Worm (Caenorhabditis elegans) whole organism, L3 larva: ENCODE measurements around the gene F53F4.18.

Source experiments
- R02D3.7 ChIP-seq: fragments of 150-350 bp; optimal IDR thresholded peaks from 2 replicates; lab custom pipeline; 2014; ENCODE audit warnings: missing biosample characterization, missing genetic modification characterization
- ZK546.5 ChIP-seq: sonication (generic microtip); optimal IDR thresholded peaks from 2 replicates; lab custom pipeline; 2017; ENCODE audit warnings: missing biosample characterization, missing genetic modification characterization
- aly-2 ChIP-seq: fragments of 150-350 bp; optimal IDR thresholded peaks from 2 replicates; lab custom pipeline; 2014; ENCODE audit warnings: missing biosample characterization, missing genetic modification characterization
- ama-1 ChIP-seq: fragments of 150-350 bp; optimal IDR thresholded peaks from 2 replicates; lab custom pipeline; 2018
- ceh-16 ChIP-seq: sonication (generic microtip); optimal IDR thresholded peaks from 2 replicates; lab custom pipeline; 2017; ENCODE audit warnings: missing biosample characterization, missing genetic modification characterization
- ceh-28 ChIP-seq: fragments of 150-350 bp; optimal IDR thresholded peaks from 2 replicates; lab custom pipeline; 2014; ENCODE audit warnings: missing biosample characterization, missing genetic modification reagents, missing genetic modification characterization
- ceh-82 ChIP-seq: fragments of 150-350 bp; optimal IDR thresholded peaks from 2 replicates; lab custom pipeline; 2014; ENCODE audit warnings: missing biosample characterization, missing genetic modification characterization
- daf-12 ChIP-seq: fragments of 150-350 bp; optimal IDR thresholded peaks from 2 replicates; lab custom pipeline; 2014; ENCODE audit warnings: missing biosample characterization, missing genetic modification reagents, missing genetic modification characterization
- egl-27 ChIP-seq: sonication (generic microtip); optimal IDR thresholded peaks from 4 replicates; lab custom pipeline; 2017; ENCODE audit warnings: missing biosample characterization, missing genetic modification reagents, missing genetic modification characterization
- egl-5 ChIP-seq: fragments of 150-350 bp; optimal IDR thresholded peaks from 2 replicates; lab custom pipeline; 2017; ENCODE audit warnings: missing biosample characterization, missing genetic modification reagents, missing genetic modification characterization, inconsistent platforms
- elt-1 ChIP-seq: fragments of 150-350 bp; optimal IDR thresholded peaks from 2 replicates; lab custom pipeline; 2014; ENCODE audit warnings: missing biosample characterization, missing genetic modification characterization
- elt-2 ChIP-seq: sonication (generic microtip); optimal IDR thresholded peaks from 2 replicates; lab custom pipeline; 2016; ENCODE audit warnings: missing genetic modification reagents, mild to moderate bottlenecking, missing genetic modification characterization, missing compliant biosample characterization
- elt-3 ChIP-seq, 3 experiments: fragments of 150-350 bp in 1 of 3; sonication (generic microtip) in 2 of 3; optimal IDR thresholded peaks; 2 replicates in 2 of 3; 4 replicates in 1 of 3; lab custom pipeline; 2014 to 2017; ENCODE audit warnings: missing biosample characterization in 3 of 3, missing genetic modification characterization in 3 of 3
- eor-1 ChIP-seq, 2 experiments: fragments of 150-350 bp; optimal IDR thresholded peaks; 2 replicates each; lab custom pipeline; 2014 to 2018; ENCODE audit warnings: missing biosample characterization in 2 of 2, missing genetic modification characterization in 2 of 2
- fkh-10 ChIP-seq: sonication (generic microtip); optimal IDR thresholded peaks from 2 replicates; lab custom pipeline; 2017; ENCODE audit warnings: missing biosample characterization, missing genetic modification reagents, missing genetic modification characterization
- fos-1 ChIP-seq: fragments of 150-350 bp; optimal IDR thresholded peaks from 2 replicates; lab custom pipeline; 2014; ENCODE audit warnings: missing biosample characterization, missing genetic modification characterization
- hmg-11 ChIP-seq: sonication (generic microtip); optimal IDR thresholded peaks from 2 replicates; lab custom pipeline; 2016; ENCODE audit warnings: missing genetic modification characterization, missing compliant biosample characterization
- jun-1 ChIP-seq: fragments of 150-350 bp; optimal IDR thresholded peaks from 2 replicates; lab custom pipeline; 2014; ENCODE audit warnings: missing biosample characterization, missing genetic modification reagents, missing genetic modification characterization
- lin-15B ChIP-seq: fragments of 150-350 bp; optimal IDR thresholded peaks from 2 replicates; lab custom pipeline; 2014; ENCODE audit warnings: missing biosample characterization, missing genetic modification characterization
- lin-39 ChIP-seq: fragments of 150-350 bp; optimal IDR thresholded peaks from 2 replicates; lab custom pipeline; 2018; ENCODE audit warnings: missing biosample characterization, missing genetic modification reagents, missing genetic modification characterization
- lsy-12 ChIP-seq: sonication (generic microtip); optimal IDR thresholded peaks from 2 replicates; lab custom pipeline; 2016; ENCODE audit warnings: mild to moderate bottlenecking, missing genetic modification characterization, missing compliant biosample characterization
- mdl-1 ChIP-seq: fragments of 150-350 bp; optimal IDR thresholded peaks from 2 replicates; lab custom pipeline; 2014; ENCODE audit warnings: missing biosample characterization, missing genetic modification characterization
- mml-1 ChIP-seq: fragments of 150-350 bp; sonication (generic microtip); optimal IDR thresholded peaks from 3 replicates; lab custom pipeline; 2014; ENCODE audit warnings: missing biosample characterization, missing genetic modification characterization
- nhr-11 ChIP-seq: fragments of 150-350 bp; optimal IDR thresholded peaks from 2 replicates; lab custom pipeline; 2014; ENCODE audit warnings: missing biosample characterization, missing genetic modification characterization
- nhr-12 ChIP-seq: fragments of 150-350 bp; optimal IDR thresholded peaks from 2 replicates; lab custom pipeline; 2014; ENCODE audit warnings: missing biosample characterization, missing genetic modification characterization
- nhr-23 ChIP-seq: fragments of 150-350 bp; optimal IDR thresholded peaks from 2 replicates; lab custom pipeline; 2014; ENCODE audit warnings: missing biosample characterization, missing genetic modification reagents, missing genetic modification characterization
- nhr-237 ChIP-seq: fragments of 150-350 bp; optimal IDR thresholded peaks from 2 replicates; lab custom pipeline; 2014; ENCODE audit warnings: missing biosample characterization, missing genetic modification characterization
- nhr-28 ChIP-seq: fragments of 150-350 bp; optimal IDR thresholded peaks from 2 replicates; lab custom pipeline; 2014; ENCODE audit warnings: missing biosample characterization, missing genetic modification characterization
- nhr-43 ChIP-seq: sonication (generic microtip); optimal IDR thresholded peaks from 2 replicates; lab custom pipeline; 2016; ENCODE audit warnings: mild to moderate bottlenecking, missing genetic modification characterization, missing compliant biosample characterization; ENCODE audit not compliant: poor library complexity, severe bottlenecking
- nhr-76 ChIP-seq: fragments of 150-350 bp; sonication (generic microtip); optimal IDR thresholded peaks from 5 replicates; lab custom pipeline; 2014; ENCODE audit warnings: missing biosample characterization, missing genetic modification characterization
- pha-4 ChIP-seq: fragments of 150-350 bp; optimal IDR thresholded peaks from 2 replicates; lab custom pipeline; 2014; ENCODE audit warnings: missing biosample characterization, missing genetic modification reagents, missing genetic modification characterization
- sea-2 ChIP-seq: fragments of 150-350 bp; sonication (generic microtip); optimal IDR thresholded peaks from 4 replicates; lab custom pipeline; 2014; ENCODE audit warnings: missing biosample characterization, missing genetic modification reagents, missing genetic modification characterization
- skn-1 ChIP-seq: fragments of 150-350 bp; optimal IDR thresholded peaks from 2 replicates; lab custom pipeline; 2014; ENCODE audit warnings: missing biosample characterization, missing genetic modification characterization
- snpc-4 ChIP-seq: fragments of 150-350 bp; optimal IDR thresholded peaks from 2 replicates; lab custom pipeline; 2014; ENCODE audit warnings: missing biosample characterization, missing genetic modification characterization
- tbx-2 ChIP-seq: sonication (generic microtip); optimal IDR thresholded peaks from 2 replicates; lab custom pipeline; 2016; ENCODE audit warnings: mild to moderate bottlenecking, missing genetic modification characterization, missing compliant biosample characterization
- unc-39 ChIP-seq: sonication (generic microtip); optimal IDR thresholded peaks from 4 replicates; lab custom pipeline; 2017; ENCODE audit warnings: missing biosample characterization, missing genetic modification characterization
- ztf-11 ChIP-seq: fragments of 150-350 bp; optimal IDR thresholded peaks from 2 replicates; lab custom pipeline; 2014; ENCODE audit warnings: missing biosample characterization, missing genetic modification characterization

Gene F53F4.18

DNA sequence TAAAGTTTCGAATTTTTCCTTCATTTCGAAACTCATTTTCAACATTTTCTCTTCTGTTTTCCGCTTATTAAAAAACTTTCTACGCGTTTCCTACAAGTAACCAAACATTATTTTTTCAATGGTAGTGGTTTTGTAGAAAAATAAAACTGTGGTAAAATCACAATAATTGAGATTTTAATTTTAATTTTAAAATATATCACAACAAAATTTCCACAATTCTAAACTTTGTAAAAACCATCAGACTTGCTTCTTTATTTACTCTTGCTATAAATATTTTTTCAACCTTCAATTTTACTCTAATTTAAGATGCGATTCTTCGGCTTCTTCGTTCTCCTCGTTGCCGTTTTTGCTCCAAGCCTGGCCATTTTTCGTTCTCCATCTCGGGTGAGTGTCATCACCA is 2.0 kb upstream of the F53F4.18 start, which contains the start of gene F53F4.17:
TSS of gene F53F4.17 (plus strand) at position 301 of the 400 bp plus-strand sequence.
- no peak for TF ChIP-seq aly-2
- no peak for TF ChIP-seq nhr-28
- no peak for TF ChIP-seq ceh-28
- no peak for TF ChIP-seq nhr-43 (tag; lab: Kevin White, UChicago)
- TF ChIP-seq nhr-12 (tag; lab: Kevin White, UChicago) = no peak
- TF ChIP-seq mdl-1 (tag; lab: Kevin White, UChicago) = no peak
- no peak for TF ChIP-seq egl-5 (tag; lab: Kevin White, UChicago)
- no peak for TF ChIP-seq ama-1
- no peak for TF ChIP-seq elt-1 (tag; lab: Kevin White, UChicago)
- TF ChIP-seq fos-1 (tag; lab: Kevin White, UChicago) = no peak
- no peak for TF ChIP-seq lsy-12 (tag; lab: Kevin White, UChicago)
- no peak for TF ChIP-seq R02D3.7 (tag; lab: Kevin White, UChicago)

DNA sequence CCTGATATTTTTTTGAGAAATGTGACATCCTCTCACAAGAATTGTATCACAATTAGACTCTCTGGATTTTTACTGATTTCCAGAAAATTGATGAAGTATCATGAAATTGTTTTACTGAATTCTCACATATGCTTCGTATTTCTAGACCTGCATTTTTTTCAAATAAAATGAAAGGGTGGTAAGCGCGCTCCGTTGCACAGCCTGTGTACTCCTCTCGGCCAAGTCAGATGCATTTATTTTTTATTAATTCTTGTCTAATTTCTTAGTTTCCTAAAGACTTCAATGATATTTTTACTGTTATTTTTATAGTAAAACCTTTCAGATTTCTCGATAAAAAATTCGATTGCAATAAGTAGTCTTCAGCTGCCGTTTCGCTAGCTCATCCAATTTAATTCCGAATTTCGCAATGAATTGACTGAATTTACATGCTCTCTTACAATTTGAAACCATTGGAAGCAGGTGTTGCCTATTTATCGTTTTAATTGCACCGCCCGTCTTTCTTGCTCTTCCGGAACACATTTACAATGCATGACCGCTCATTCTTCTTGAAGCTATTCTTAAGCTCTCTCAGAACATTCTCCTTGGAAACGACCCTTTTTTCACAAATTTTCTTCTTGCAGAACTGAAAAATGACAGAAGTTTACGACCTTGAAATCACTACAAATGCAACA is 1.7 kb downstream of the F53F4.18 start, which contains the start of gene tbcb-1:
TSS of gene tbcb-1 (plus strand) at position 621 of the 671 bp plus-strand sequence.
- TF ChIP-seq ceh-82 (tag; lab: Kevin White, UChicago) (no peak), lin-15B (tag; lab: Kevin White, UChicago) (peak; percentile 80), unc-39 (tag; lab: Kevin White, UChicago) (no peak), ztf-11 (tag; lab: Kevin White, UChicago) (no peak), nhr-237 (tag; lab: Kevin White, UChicago) (no peak), snpc-4 (peak; percentile 36), pha-4 (tag; lab: Kevin White, UChicago) (peak; percentile 43), tbx-2 (tag; lab: Kevin White, UChicago) (no peak), nhr-23 (tag; lab: Kevin White, UChicago) (peak; percentile 34), skn-1 (tag; lab: Kevin White, UChicago) (no peak)
- TF ChIP-seq, all 47 proteins: peak for 4

DNA sequence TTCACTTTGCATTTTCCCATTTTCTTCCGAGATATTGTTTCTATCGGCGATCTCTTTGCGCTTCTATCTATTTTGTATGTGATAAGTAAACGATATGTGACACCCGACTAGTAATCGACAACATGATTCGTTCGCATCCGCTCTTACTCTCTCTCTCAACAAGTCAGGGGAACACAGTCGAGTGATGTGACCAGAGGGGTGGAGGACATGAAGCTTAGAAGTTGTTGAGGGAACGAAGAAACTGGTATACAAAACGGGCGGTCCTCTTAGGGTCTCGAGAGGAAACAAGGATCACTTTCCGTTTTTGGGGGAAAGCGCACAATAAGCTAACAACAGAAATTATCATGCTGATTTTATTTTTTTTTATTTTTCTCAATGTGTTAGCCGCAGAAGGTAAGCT is 3.2 kb downstream of the F53F4.18 start, which contains the start of gene F53F4.4:
TSS of gene F53F4.4 (plus strand) at position 301 of the 400 bp plus-strand sequence.
- TF ChIP-seq egl-5 (tag; lab: Kevin White, UChicago) (no peak), elt-3 (tag; optimal IDR thresholded peaks at IDR 0.05; lab: Kevin White, UChicago) (no peak), ceh-16 (no peak), nhr-11 (tag; lab: Kevin White, UChicago) (no peak), ceh-82 (tag; lab: Kevin White, UChicago) (no peak), fkh-10 (GFP tag; lab: Kevin White, UChicago) (no peak), mml-1 (tag; lab: Kevin White, UChicago) (no peak)

DNA sequence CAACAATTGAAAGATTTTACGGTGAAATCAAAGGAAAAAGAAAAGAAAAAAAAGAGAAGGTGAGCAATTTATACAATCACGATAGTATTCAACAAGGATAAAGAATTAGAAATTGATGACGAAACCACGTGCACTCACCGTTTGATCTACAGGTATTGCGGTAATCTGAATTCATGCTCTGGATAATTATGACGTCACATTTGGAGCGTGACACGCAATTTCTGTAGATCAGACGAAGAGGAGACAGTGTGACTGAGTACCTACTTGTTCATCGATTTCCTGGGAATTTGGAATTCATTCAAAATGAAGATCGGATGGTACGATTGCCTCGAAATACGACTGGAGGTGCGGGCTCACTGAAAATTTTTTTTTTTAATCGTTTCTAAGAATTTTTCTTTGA is 8.4 kb downstream of the F53F4.18 start:
- TF ChIP-seq eor-1 (tag; optimal IDR thresholded peaks at IDR 0.05; lab: Kevin White, UChicago) = no peak
- no peak for TF ChIP-seq jun-1 (tag; lab: Kevin White, UChicago)
- TF ChIP-seq ama-1 = no peak
- no peak for TF ChIP-seq hmg-11 (tag; lab: Kevin White, UChicago)
- no peak for TF ChIP-seq sea-2 (GFP tag; lab: Kevin White, UChicago)
- no peak for TF ChIP-seq lsy-12 (tag; lab: Kevin White, UChicago)
- TF ChIP-seq elt-2 = no peak

DNA sequence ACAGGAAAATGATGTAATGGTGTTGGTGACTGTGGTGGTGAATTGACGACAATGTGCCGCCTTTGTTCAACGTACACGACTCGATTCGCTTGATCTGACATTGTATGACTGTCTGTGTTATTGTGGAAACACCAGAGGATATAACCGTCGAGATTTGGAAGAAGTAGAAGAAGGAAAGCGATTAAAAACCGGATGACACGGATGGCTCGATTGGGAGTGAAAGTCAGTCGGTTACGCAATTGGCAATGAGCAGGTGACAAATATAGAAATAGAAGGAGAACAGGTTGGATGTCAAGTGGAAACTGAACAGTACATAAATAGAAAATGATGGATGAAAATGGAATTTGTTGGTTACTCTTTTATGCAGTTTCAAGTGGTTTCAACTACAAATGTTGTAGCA is 11.0 kb downstream of the F53F4.18 start, which contains the start of gene rdy-2:
TSS of gene rdy-2 (minus strand) at position 101 of the 400 bp plus-strand sequence.
- TF ChIP-seq daf-12 (tag; lab: Kevin White, UChicago) = no peak
- no peak for TF ChIP-seq sea-2 (GFP tag; lab: Kevin White, UChicago)
- no peak for TF ChIP-seq R02D3.7 (tag; lab: Kevin White, UChicago)
- no peak for TF ChIP-seq aly-2
- TF ChIP-seq lin-39 (tag; lab: Kevin White, UChicago) = no peak
- no peak for TF ChIP-seq unc-39 (tag; lab: Kevin White, UChicago)
- no peak for TF ChIP-seq nhr-76 (tag; lab: Kevin White, UChicago)
- TF ChIP-seq elt-1 (tag; lab: Kevin White, UChicago) = no peak
- no peak for TF ChIP-seq ztf-11 (tag; lab: Kevin White, UChicago)
- no peak for TF ChIP-seq tbx-2 (tag; lab: Kevin White, UChicago)
- TF ChIP-seq ceh-28 = no peak
- TF ChIP-seq nhr-12 (tag; lab: Kevin White, UChicago) = no peak
- TF ChIP-seq ZK546.5 = no peak
- no peak for TF ChIP-seq mml-1 (tag; lab: Kevin White, UChicago)
- TF ChIP-seq egl-27 = no peak
- no peak for TF ChIP-seq fos-1 (tag; lab: Kevin White, UChicago)
